Fruit fly (Drosophila melanogaster) whole organism, embryonic: ENCODE measurements around the gene CG10747.

ENCODE experiments used
- Atf3 ChIP-seq: fragments of 200-800 bp; sonication (Bioruptor generic); optimal IDR thresholded peaks from 3 replicates; lab custom pipeline; 2016; ENCODE audit warnings: missing biosample characterization, missing genetic modification characterization
- Bteb2 ChIP-seq: fragments of 200-800 bp; sonication (Bioruptor generic); optimal IDR thresholded peaks from 2 replicates; lab custom pipeline; 2016; ENCODE audit warnings: missing biosample characterization, missing genetic modification characterization
- CG11504 ChIP-seq: fragments of 200-800 bp; sonication (Bioruptor generic); optimal IDR thresholded peaks from 3 replicates; lab custom pipeline; 2019; ENCODE audit warnings: missing biosample characterization, mild to moderate bottlenecking, missing genetic modification characterization, moderate library complexity
- CG14441 ChIP-seq: fragments of 200-800 bp; sonication (Bioruptor generic); IDR thresholded peaks from 2 replicates; pipeline ENCODE4 v1.3.6; 2022; ENCODE audit warnings: missing biosample characterization, missing genetic modification characterization
- CG14710 ChIP-seq: fragments of 200-800 bp; sonication (Bioruptor generic); optimal IDR thresholded peaks from 3 replicates; lab custom pipeline; 2019; ENCODE audit warnings: missing biosample characterization, mild to moderate bottlenecking, missing genetic modification characterization, moderate library complexity
- CG17361 ChIP-seq: fragments of 200-800 bp; sonication (Bioruptor generic); IDR thresholded peaks from 3 replicates; pipeline ENCODE4 v1.3.6; 2022; ENCODE audit warnings: missing biosample characterization, missing genetic modification characterization
- CG2199 ChIP-seq: fragments of 200-800 bp; sonication (Bioruptor generic); IDR thresholded peaks from 3 replicates; pipeline ENCODE4 v1.3.6; 2022; ENCODE audit warnings: missing biosample characterization, missing genetic modification characterization
- CG2875 ChIP-seq: fragments of 200-800 bp; sonication (Bioruptor generic); optimal IDR thresholded peaks from 2 replicates; lab custom pipeline; 2017; ENCODE audit warnings: missing biosample characterization, mild to moderate bottlenecking, missing genetic modification characterization, missing genetic modification reagents
- CG31388 ChIP-seq: fragments of 200-800 bp; sonication (Bioruptor generic); optimal IDR thresholded peaks from 2 replicates; lab custom pipeline; 2016; ENCODE audit warnings: missing biosample characterization, missing genetic modification characterization
- CG33213 ChIP-seq: fragments of 200-800 bp; sonication (Bioruptor generic); optimal IDR thresholded peaks from 3 replicates; lab custom pipeline; 2016; ENCODE audit warnings: missing biosample characterization, missing genetic modification characterization
- CG8359 ChIP-seq: fragments of 200-800 bp; sonication (Bioruptor generic); optimal IDR thresholded peaks from 2 replicates; lab custom pipeline; 2017; ENCODE audit warnings: missing biosample characterization, mild to moderate bottlenecking, missing genetic modification characterization, borderline replicate concordance
- CkIIα-i1 ChIP-seq: fragments of 200-800 bp; sonication (Bioruptor generic); IDR thresholded peaks from 2 replicates; pipeline ENCODE4 v1.3.6; 2022; ENCODE audit warnings: missing biosample characterization, missing genetic modification characterization
- Deaf1 ChIP-seq: fragments of 200-800 bp; optimal IDR thresholded peaks from 3 replicates; lab custom pipeline; 2019; ENCODE audit warnings: missing biosample characterization, mild to moderate bottlenecking, missing genetic modification characterization, moderate library complexity
- Doc2 ChIP-seq: fragments of 200-800 bp; sonication (Bioruptor generic); IDR thresholded peaks from 2 replicates; pipeline ENCODE4 v1.3.6; 2022; ENCODE audit warnings: missing biosample characterization, missing genetic modification characterization
- E2f2 ChIP-seq: fragments of 200-800 bp; sonication (Bioruptor generic); IDR thresholded peaks from 2 replicates; pipeline ENCODE4 v1.3.6; 2022; ENCODE audit warnings: missing biosample characterization, missing genetic modification characterization
- Elba2 ChIP-seq: fragments of 200-800 bp; sonication (Bioruptor generic); optimal IDR thresholded peaks from 3 replicates; lab custom pipeline; 2016; ENCODE audit warnings: missing biosample characterization, missing genetic modification characterization
- H15 ChIP-seq: fragments of 200-800 bp; sonication (Bioruptor generic); IDR thresholded peaks from 3 replicates; pipeline ENCODE4 v1.3.6; 2022; ENCODE audit warnings: missing biosample characterization, missing genetic modification characterization
- Hand ChIP-seq: fragments of 200-800 bp; sonication (Bioruptor generic); optimal IDR thresholded peaks from 2 replicates; lab custom pipeline; 2017; ENCODE audit warnings: mild to moderate bottlenecking, missing biosample characterization, missing genetic modification reagents, missing genetic modification characterization
- Hr51 ChIP-seq, 2 experiments: fragments of 200-800 bp; sonication (Bioruptor generic); optimal IDR thresholded peaks; 2 replicates in 1 of 2; 3 replicates in 1 of 2; lab custom pipeline; 2016 to 2018; ENCODE audit warnings: missing biosample characterization in 2 of 2, missing genetic modification characterization in 2 of 2, mild to moderate bottlenecking in 1 of 2, moderate library complexity in 1 of 2
- Lhr ChIP-seq: fragments of 200-800 bp; sonication (Bioruptor generic); optimal IDR thresholded peaks from 3 replicates; lab custom pipeline; 2017; ENCODE audit warnings: mild to moderate bottlenecking, missing biosample characterization, missing genetic modification reagents, missing genetic modification characterization
- Meics ChIP-seq: fragments of 200-800 bp; sonication (Bioruptor generic); optimal IDR thresholded peaks from 2 replicates; lab custom pipeline; 2017; ENCODE audit warnings: missing biosample characterization, mild to moderate bottlenecking, missing genetic modification characterization
- Six4 ChIP-seq: fragments of 200-800 bp; sonication (Bioruptor generic); optimal IDR thresholded peaks from 2 replicates; lab custom pipeline; 2016; ENCODE audit warnings: missing biosample characterization, missing genetic modification characterization
- amos ChIP-seq: fragments of 200-800 bp; sonication (Bioruptor generic); IDR thresholded peaks from 2 replicates; pipeline ENCODE4 v1.3.6; 2022; ENCODE audit warnings: missing biosample characterization, missing genetic modification characterization; ENCODE audit not compliant: partially characterized antibody
- ash1 ChIP-seq: fragments of 200-800 bp; sonication (Bioruptor generic); optimal IDR thresholded peaks from 2 replicates; lab custom pipeline; 2018; ENCODE audit warnings: missing biosample characterization, mild to moderate bottlenecking, missing genetic modification characterization
- ci ChIP-seq: fragments of 200-800 bp; sonication (Bioruptor generic); IDR thresholded peaks from 3 replicates; pipeline ENCODE4 v1.3.6; 2022; ENCODE audit warnings: missing biosample characterization, missing genetic modification characterization
- dmrt11E ChIP-seq: fragments of 200-800 bp; sonication (Bioruptor generic); optimal IDR thresholded peaks from 3 replicates; lab custom pipeline; 2018; ENCODE audit warnings: missing biosample characterization, mild to moderate bottlenecking, missing genetic modification characterization, moderate library complexity
- exex ChIP-seq: fragments of 200-800 bp; sonication (Bioruptor generic); optimal IDR thresholded peaks from 4 replicates; lab custom pipeline; 2018; ENCODE audit warnings: missing biosample characterization, mild to moderate bottlenecking, missing genetic modification characterization, moderate library complexity
- fd96Cb ChIP-seq: fragments of 200-800 bp; sonication (Bioruptor generic); optimal IDR thresholded peaks from 2 replicates; lab custom pipeline; 2018; ENCODE audit warnings: missing biosample characterization, mild to moderate bottlenecking, missing genetic modification characterization, moderate library complexity
- gfzf ChIP-seq: fragments of 200-800 bp; sonication (Bioruptor generic); optimal IDR thresholded peaks from 2 replicates; lab custom pipeline; 2016; ENCODE audit warnings: missing biosample characterization, mild to moderate bottlenecking, missing genetic modification characterization, moderate library complexity
- lbe ChIP-seq: fragments of 200-800 bp; sonication (Bioruptor generic); optimal IDR thresholded peaks from 2 replicates; lab custom pipeline; 2016; ENCODE audit warnings: missing biosample characterization, mild to moderate bottlenecking, missing genetic modification characterization
- oc ChIP-seq: fragments of 200-800 bp; sonication (Bioruptor generic); optimal IDR thresholded peaks from 2 replicates; lab custom pipeline; 2018; ENCODE audit warnings: missing biosample characterization, mild to moderate bottlenecking, missing genetic modification characterization, moderate library complexity
- ro ChIP-seq: fragments of 200-800 bp; sonication (Bioruptor generic); IDR thresholded peaks from 2 replicates; pipeline ENCODE4 v1.3.6; 2022; ENCODE audit warnings: missing biosample characterization, missing genetic modification characterization
- row ChIP-seq: fragments of 200-800 bp; sonication (Bioruptor generic); IDR thresholded peaks from 3 replicates; pipeline ENCODE4 v1.3.6; 2022; ENCODE audit warnings: missing biosample characterization, missing genetic modification characterization
- sd ChIP-seq: fragments of 200-800 bp; sonication (Bioruptor generic); optimal IDR thresholded peaks from 3 replicates; lab custom pipeline; 2018; ENCODE audit warnings: missing biosample characterization, mild to moderate bottlenecking, missing genetic modification characterization, moderate library complexity
- sens ChIP-seq: fragments of 200-800 bp; sonication (Bioruptor generic); peaks from one replicate; lab custom pipeline; 2016; ENCODE audit warnings: missing biosample characterization, missing genetic modification characterization
- sr ChIP-seq: fragments of 200-800 bp; sonication (Bioruptor generic); IDR thresholded peaks from 3 replicates; pipeline ENCODE4 v1.3.6; 2022; ENCODE audit warnings: missing biosample characterization, missing genetic modification characterization
- stwl ChIP-seq: fragments of 200-800 bp; sonication (Bioruptor generic); optimal IDR thresholded peaks from 3 replicates; lab custom pipeline; 2018; ENCODE audit warnings: missing biosample characterization, mild to moderate bottlenecking, missing genetic modification characterization, moderate library complexity
- vfl ChIP-seq: fragments of 200-800 bp; sonication (Bioruptor generic); optimal IDR thresholded peaks from 2 replicates; lab custom pipeline; 2016; ENCODE audit warnings: missing biosample characterization, missing genetic modification characterization
- zen ChIP-seq: fragments of 200-800 bp; sonication (Bioruptor generic); optimal IDR thresholded peaks from 3 replicates; lab custom pipeline; 2018; ENCODE audit warnings: missing biosample characterization, mild to moderate bottlenecking, missing genetic modification characterization, moderate library complexity

The CG10747 gene

dm6 chr2L:20120388-20121232 lies 29.5 kb upstream of the CG10747 start (continued):
- TF ChIP-seq CG14441, result peak; percentile 94
- TF ChIP-seq Meics (GFP tag; lab: Kevin White, UChicago), result peak; percentile 81
- peak; percentile 74 to 89 for TF ChIP-seq Hr51 (GFP tag; optimal IDR thresholded peaks at IDR 0.05; lab: Kevin White, UChicago)
- peak; percentile 18 for TF ChIP-seq ash1 (GFP tag; lab: Kevin White, UChicago)
- TF ChIP-seq Bteb2 (GFP tag; lab: Kevin White, UChicago), result peak; percentile 69
- TF ChIP-seq Six4 (GFP tag; lab: Kevin White, UChicago), result peak; percentile 82
- no peak for TF ChIP-seq sd (tag; lab: Kevin White, UChicago)
- no peak for TF ChIP-seq oc (tag; lab: Kevin White, UChicago)
- TF ChIP-seq CG2875 (GFP tag; lab: Kevin White, UChicago), result peak; percentile 66
- TF ChIP-seq CkIIα-i1, result peak; percentile 28; the same call in 1 of the 2 replicates

- no peak for TF ChIP-seq exex (tag; lab: Kevin White, UChicago)
- TF ChIP-seq Doc2 (GFP tag; lab: Robert Waterston, UW), result no peak
- peak; percentile 56 for TF ChIP-seq Deaf1
- no peak for TF ChIP-seq ro (GFP tag; lab: Robert Waterston, UW)
- TF ChIP-seq CG11504 (tag; lab: Kevin White, UChicago), result peak; percentile 23
- TF ChIP-seq row (GFP tag; lab: Robert Waterston, UW), result no peak
- TF ChIP-seq dmrt11E (tag; lab: Kevin White, UChicago), result no peak
- TF ChIP-seq fd96Cb, result no peak
- peak; percentile 11 for TF ChIP-seq sens (GFP tag; lab: Kevin White, UChicago)
- TF ChIP-seq, all 482 proteins: peak for 3
These were observed 26.6 kb upstream of the CG10747 start for dm6 chr2L:20117752-20118151.

dm6 chr2L:20115865-20116264 lies 24.7 kb upstream of the CG10747 start:
- TF ChIP-seq CG33213 (peak; percentile 73), E2f2 (GFP tag; lab: Robert Waterston, UW) (peak; percentile 27), Atf3 (GFP tag; lab: Kevin White, UChicago) (no peak), sr (GFP tag; lab: Robert Waterston, UW) (no peak), CG2199 (GFP tag; lab: Robert Waterston, UW) (0 out of 3 replicates have a peak, but pooled peaks have one; percentile 11), CG31388 (no peak), Lhr (peak; percentile 89), CG17361 (GFP tag; lab: Robert Waterston, UW) (no peak), ci (GFP tag; lab: Robert Waterston, UW) (no peak), Hand (GFP tag; lab: Kevin White, UChicago) (no peak), H15 (GFP tag; lab: Robert Waterston, UW) (0 out of 3 replicates have a peak, but pooled peaks have one; percentile 19), Elba2 (peak; percentile 88), stwl (tag; lab: Kevin White, UChicago) (peak; percentile 51), gfzf (GFP tag; lab: Kevin White, UChicago) (peak; percentile 37), CG14710 (tag; lab: Kevin White, UChicago) (peak; percentile 12), zen (tag; lab: Kevin White, UChicago) (peak; percentile 2), amos (peak; percentile 16; the same call in 1 of the 2 replicates), lbe (GFP tag; lab: Kevin White, UChicago) (no peak), CG8359 (GFP tag; lab: Kevin White, UChicago) (no peak), vfl (no peak)
- TF ChIP-seq, all 482 proteins: peak for 11
